Worm (Caenorhabditis elegans): ENCODE results near the gene srsx-29.

srsx-29 gene

ce11 chrV:10174632-10175075, 19.9 kb downstream of the srsx-29 start (continued):
- no peak for TF ChIP-seq lir-1 (GFP tag; conservative IDR thresholded peaks at IDR 0.05)
- peak; percentile 57 for TF ChIP-seq chd-7 (tag; optimal IDR thresholded peaks at IDR 0.05)
- TF ChIP-seq F57A8.1 (GFP tag; optimal IDR thresholded peaks at IDR 0.05): no peak
- no peak for TF ChIP-seq ztf-26 (tag; optimal IDR thresholded peaks at IDR 0.05)
- no peak for TF ChIP-seq athp-1 (tag; optimal IDR thresholded peaks at IDR 0.05)
- TF ChIP-seq unc-130 (GFP tag; optimal IDR thresholded peaks at IDR 0.05): no peak
- TF ChIP-seq ceh-27 (GFP tag; optimal IDR thresholded peaks at IDR 0.05): peak; percentile 58
- TF ChIP-seq F57C9.4 (tag; optimal IDR thresholded peaks at IDR 0.05): no peak
- no peak for TF ChIP-seq hsf-1 (GFP tag; IDR thresholded peaks at IDR 0.05)
- no peak for TF ChIP-seq sdz-38 (tag; optimal IDR thresholded peaks at IDR 0.05)
- TF ChIP-seq C06A6.2 (GFP tag; conservative IDR thresholded peaks at IDR 0.05): 0 out of 2 replicates have a peak, but pooled peaks have one; percentile 30
- TF ChIP-seq F22D6.2 (tag; optimal IDR thresholded peaks at IDR 0.05): no peak
- TF ChIP-seq Y53F4B.3 (GFP tag; IDR thresholded peaks at IDR 0.05): no peak

DNA sequence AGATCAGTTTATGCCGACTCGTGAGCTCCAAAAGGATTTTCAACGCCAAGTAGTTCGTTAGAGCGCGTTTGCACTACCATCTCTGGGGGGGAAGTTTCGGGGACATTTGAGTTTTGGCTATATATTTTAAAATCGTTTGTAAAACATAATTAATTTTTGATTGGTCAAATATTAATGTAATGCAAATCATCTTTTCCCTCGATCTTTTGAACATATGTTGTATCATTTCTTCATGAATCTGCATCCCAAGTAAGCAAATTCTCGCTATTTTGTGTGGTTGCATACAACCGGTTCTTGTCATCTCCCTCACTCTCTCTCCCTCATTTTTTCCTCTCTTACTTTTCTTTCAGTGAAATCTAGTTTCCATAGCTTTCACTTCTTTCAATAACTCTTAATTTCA, 23.4 kb downstream of the srsx-29 start:
- TF ChIP-seq F33H1.4 (GFP tag; IDR thresholded peaks at IDR 0.05) (no peak), dpl-1 (GFP tag; optimal IDR thresholded peaks at IDR 0.05) (no peak), nfya-2 (GFP tag; IDR thresholded peaks at IDR 0.05) (no peak), snpc-1.3 (tag; optimal IDR thresholded peaks at IDR 0.05; ENCODE audit: insufficient read depth) (no peak), athp-1 (tag; optimal IDR thresholded peaks at IDR 0.05) (no peak), attf-3 (GFP tag; conservative IDR thresholded peaks at IDR 0.05) (0 out of 2 replicates have a peak, but pooled peaks have one; percentile 18), madf-10 (tag; optimal IDR thresholded peaks at IDR 0.05) (no peak), hsf-1 (GFP tag; IDR thresholded peaks at IDR 0.05) (no peak), F57C9.4 (tag; optimal IDR thresholded peaks at IDR 0.05) (no peak), madf-3 (GFP tag; IDR thresholded peaks at IDR 0.05) (no peak), ekl-4 (GFP tag; IDR thresholded peaks at IDR 0.05) (no peak), let-607 (tag; optimal IDR thresholded peaks at IDR 0.05) (peak in 1 of 2 experiments; percentile 6), F37B4.10 (GFP tag; IDR thresholded peaks at IDR 0.05) (no peak), ztf-6 (GFP tag; IDR thresholded peaks at IDR 0.05) (no peak), ZK185.1 (tag; optimal IDR thresholded peaks at IDR 0.05; ENCODE audit: poor library complexity, severe bottlenecking) (peak; percentile 2), hrde-1 (tag; optimal IDR thresholded peaks at IDR 0.05; ENCODE audit: borderline replicate concordance) (no peak), F57A8.1 (GFP tag; optimal IDR thresholded peaks at IDR 0.05) (no peak), gei-17 (GFP tag; optimal IDR thresholded peaks at IDR 0.05) (no peak), cebp-1 (GFP tag; IDR thresholded peaks at IDR 0.05) (no peak), cebp-1 (tag; optimal IDR thresholded peaks at IDR 0.05) (peak; percentile 32), F22D6.2 (tag; optimal IDR thresholded peaks at IDR 0.05) (no peak), B0019.2 (GFP tag; conservative IDR thresholded peaks at IDR 0.05) (no peak), ama-1 (optimal IDR thresholded peaks at IDR 0.05) (no peak), ama-1 (GFP tag; optimal IDR thresholded peaks at IDR 0.05) (no peak), B0261.1 (tag; optimal IDR thresholded peaks at IDR 0.05) (no peak), snpc-4 (GFP tag; optimal IDR thresholded peaks at IDR 0.05) (no peak), snpc-4 (tag; optimal IDR thresholded peaks at IDR 0.05) (peak in 2 of 4 experiments; percentile 14 to 23), F52B5.7 (tag; optimal IDR thresholded peaks at IDR 0.05) (no peak), lir-1 (GFP tag; conservative IDR thresholded peaks at IDR 0.05) (no peak), atf-7 (tag; optimal IDR thresholded peaks at IDR 0.05) (no peak), mcd-1 (GFP tag; IDR thresholded peaks at IDR 0.05) (peak; percentile 91), Y53F4B.3 (GFP tag; IDR thresholded peaks at IDR 0.05) (no peak), ztf-22 (GFP tag; optimal IDR thresholded peaks at IDR 0.05) (no peak), lin-40 (tag; optimal IDR thresholded peaks at IDR 0.05) (peak; percentile 31), mxl-1 (tag; optimal IDR thresholded peaks at IDR 0.05) (no peak), nfya-1 (tag; optimal IDR thresholded peaks at IDR 0.05; ENCODE audit: borderline replicate concordance, insufficient read depth) (no peak), B0336.3 (GFP tag; IDR thresholded peaks at IDR 0.05) (no peak), rpc-1 (optimal IDR thresholded peaks at IDR 0.05) (no peak), rpc-1 (tag; optimal IDR thresholded peaks at IDR 0.05) (no peak), K12H6.12 (tag; optimal IDR thresholded peaks at IDR 0.05) (peak; percentile 43), lin-54 (GFP tag; optimal IDR thresholded peaks at IDR 0.05) (no peak)
